Worm (Caenorhabditis elegans): ENCODE measurements around the gene Y38H6C.24.
"Not testable (repeated sequence)": the region's sequence is repeated elsewhere in the genome, so short reads cannot be mapped to it uniquely, and the experiment has no call there.

The Y38H6C.24 gene

ce11 chrV:20499642-20500041, 26.6 kb upstream of the Y38H6C.24 start:
- TF ChIP-seq fos-1 (tag; optimal IDR thresholded peaks at IDR 0.05) = peak; percentile 34
- TF ChIP-seq nhr-10 (tag; optimal IDR thresholded peaks at IDR 0.05) = no peak

- TF ChIP-seq nhr-11 (tag; optimal IDR thresholded peaks at IDR 0.05) = no peak
- TF ChIP-seq ama-1 (optimal IDR thresholded peaks at IDR 0.05) = no peak
- no peak for TF ChIP-seq mdl-1 (tag; optimal IDR thresholded peaks at IDR 0.05)
- no peak for TF ChIP-seq dmd-4 (tag; optimal IDR thresholded peaks at IDR 0.05)
- TF ChIP-seq alr-1 (tag; optimal IDR thresholded peaks at IDR 0.05) = no peak
These were observed 25.8 kb upstream of the Y38H6C.24 start, which contains the start of gene dct-14 for ce11 chrV:20500405-20500804. dct-14 (minus strand) TSS chrV:20500505.

- TF ChIP-seq mbf-1 (tag; optimal IDR thresholded peaks at IDR 0.05) (no peak), unc-39 (tag; optimal IDR thresholded peaks at IDR 0.05) (no peak), Y55F3AM.14 (GFP tag; optimal IDR thresholded peaks at IDR 0.05) (no peak)
These were observed 21.2 kb upstream of the Y38H6C.24 start, which contains the start of gene Y38H6C.4 for ce11 chrV:20504997-20505396. Y38H6C.4 (minus strand) TSS chrV:20505097.

ce11 chrV:20506542-20506941, 19.7 kb upstream of the Y38H6C.24 start:
- TF ChIP-seq gmeb-1 (tag; optimal IDR thresholded peaks at IDR 0.05) = no peak
- no peak for TF ChIP-seq nhr-21 (tag; optimal IDR thresholded peaks at IDR 0.05)
- TF ChIP-seq unc-39 (tag; optimal IDR thresholded peaks at IDR 0.05) = no peak
- TF ChIP-seq unc-55 (GFP tag; optimal IDR thresholded peaks at IDR 0.05) = no peak
- TF ChIP-seq egl-27 (tag; optimal IDR thresholded peaks at IDR 0.05) = no peak
- TF ChIP-seq nhr-77 (tag; optimal IDR thresholded peaks at IDR 0.05) = no peak
- no peak for TF ChIP-seq skn-1 (tag; optimal IDR thresholded peaks at IDR 0.05)
- TF ChIP-seq mdl-1 (tag; optimal IDR thresholded peaks at IDR 0.05) = no peak
- no peak for TF ChIP-seq Y55F3AM.14 (GFP tag; optimal IDR thresholded peaks at IDR 0.05)
- TF ChIP-seq crh-2 (tag; optimal IDR thresholded peaks at IDR 0.05) = no peak
- no peak for TF ChIP-seq nhr-11 (tag; optimal IDR thresholded peaks at IDR 0.05)
- TF ChIP-seq sem-4 (tag; optimal IDR thresholded peaks at IDR 0.05) = no peak
- no peak for TF ChIP-seq mbf-1 (tag; optimal IDR thresholded peaks at IDR 0.05)
- TF ChIP-seq nhr-6 (tag; optimal IDR thresholded peaks at IDR 0.05) = no peak
- TF ChIP-seq sma-3 (GFP tag; optimal IDR thresholded peaks at IDR 0.05) = no peak
- no peak for TF ChIP-seq ztf-4 (tag; optimal IDR thresholded peaks at IDR 0.05)

ce11 chrV:20509427-20509826, 16.8 kb upstream of the Y38H6C.24 start:
- TF ChIP-seq gmeb-1 (tag; optimal IDR thresholded peaks at IDR 0.05) = no peak
- no peak for TF ChIP-seq mdl-1 (tag; optimal IDR thresholded peaks at IDR 0.05)
- TF ChIP-seq alr-1 (tag; optimal IDR thresholded peaks at IDR 0.05) = no peak
- TF ChIP-seq ztf-4 (tag; optimal IDR thresholded peaks at IDR 0.05) = no peak
- no peak for TF ChIP-seq lin-13 (GFP tag; optimal IDR thresholded peaks at IDR 0.05)
- no peak for TF ChIP-seq snpc-4 (tag; optimal IDR thresholded peaks at IDR 0.05)
- TF ChIP-seq skn-1 (tag; optimal IDR thresholded peaks at IDR 0.05) = no peak
- no peak for TF ChIP-seq ceh-82 (tag; optimal IDR thresholded peaks at IDR 0.05)
- TF ChIP-seq nhr-6 (tag; optimal IDR thresholded peaks at IDR 0.05) = no peak
- TF ChIP-seq F13H6.1 (tag; optimal IDR thresholded peaks at IDR 0.05) = no peak
- TF ChIP-seq elt-1 (tag; optimal IDR thresholded peaks at IDR 0.05) = no peak
- no peak for TF ChIP-seq zag-1 (tag; optimal IDR thresholded peaks at IDR 0.05)
- no peak for TF ChIP-seq egl-27 (tag; optimal IDR thresholded peaks at IDR 0.05)
- no peak for TF ChIP-seq sem-4 (tag; optimal IDR thresholded peaks at IDR 0.05)
- TF ChIP-seq ceh-16 (tag; optimal IDR thresholded peaks at IDR 0.05) = no peak
- no peak for TF ChIP-seq lin-39 (tag; optimal IDR thresholded peaks at IDR 0.05)

- TF ChIP-seq ZK546.5 (tag; optimal IDR thresholded peaks at IDR 0.05); ama-1 (optimal IDR thresholded peaks at IDR 0.05); ceh-16 (tag; optimal IDR thresholded peaks at IDR 0.05): not testable (repeated sequence)
These were observed 12.6 kb upstream of the Y38H6C.24 start, which contains the start of gene Y38H6C.8 for ce11 chrV:20513661-20514060. Y38H6C.8 (plus strand) TSS chrV:20513961.

ce11 chrV:20514483-20514882, 11.8 kb upstream of the Y38H6C.24 start:
- TF ChIP-seq mdl-1 (tag; optimal IDR thresholded peaks at IDR 0.05) = no peak
- peak; percentile 63 for TF ChIP-seq fos-1 (tag; optimal IDR thresholded peaks at IDR 0.05)
- TF ChIP-seq peb-1 (tag; optimal IDR thresholded peaks at IDR 0.05) = no peak

All from whole organism, L2 larva.